Worm (Caenorhabditis elegans): ENCODE data around the gene T24A6.16.

- TF ChIP-seq ztf-29 (GFP tag; IDR thresholded peaks at IDR 0.05), result no peak
- TF ChIP-seq klf-2 (GFP tag; conservative IDR thresholded peaks at IDR 0.05), result no peak
- no peak for TF ChIP-seq cog-1 (tag; optimal IDR thresholded peaks at IDR 0.05)
- no peak for TF ChIP-seq ref-1 (GFP tag; conservative IDR thresholded peaks at IDR 0.05)
- no peak for TF ChIP-seq med-1 (GFP tag; optimal IDR thresholded peaks at IDR 0.05; ENCODE audit: insufficient read depth)
- no peak for TF ChIP-seq tab-1 (GFP tag; IDR thresholded peaks at IDR 0.05)
- TF ChIP-seq T22C8.4 (GFP tag; IDR thresholded peaks at IDR 0.05), result no peak
Observed at ce11 chrV:3541117-3541516, 21.6 kb downstream of the T24A6.16 start, which contains the start of gene srbc-67.

All from whole organism, midembryonic.